Fruit fly (Drosophila melanogaster): ENCODE data around the gene CG3165.
A peak's percentile ranks its signal among the peaks of the same experiment; 100 is the strongest.

Gene CG3165

DNA sequence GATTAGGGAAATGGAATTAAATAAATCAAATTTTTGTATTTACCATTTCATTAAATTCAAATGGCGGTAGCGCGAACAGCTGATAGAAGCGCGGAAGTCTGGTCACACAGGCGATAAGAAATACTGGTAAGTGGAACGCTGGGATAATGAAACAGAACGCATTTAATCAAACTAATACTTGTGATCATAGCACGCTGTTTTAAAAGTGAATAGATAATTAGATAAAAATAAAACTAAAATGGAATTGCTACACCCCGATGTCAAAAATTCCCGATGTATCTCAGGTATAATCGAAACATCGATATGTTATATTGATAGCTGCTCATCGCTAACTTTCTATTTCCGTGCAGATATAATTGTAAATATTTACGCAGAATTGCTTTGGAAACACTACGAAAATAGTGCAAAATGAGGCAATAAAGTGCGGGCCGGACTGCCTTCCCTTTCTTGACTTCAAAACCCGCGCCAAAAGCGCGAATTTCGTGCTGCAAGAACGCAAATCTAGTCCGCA, 15.8 kb downstream of the CG3165 start, which contains the start of the genes okr and CG3558:
TSS of gene okr (minus strand) at position 96 of the 511 bp plus-strand sequence.
TSS of gene CG3558 (plus strand) at position 207 of the 511 bp plus-strand sequence.
- TF ChIP-seq CG10348 (GFP tag; IDR thresholded peaks at IDR 0.05) (no peak), Snoo (tag; optimal IDR thresholded peaks at IDR 0.05) (no peak), CG8159 (tag; optimal IDR thresholded peaks at IDR 0.05) (no peak), Pif1A (GFP tag; optimal IDR thresholded peaks at IDR 0.05) (no peak), CG9948 (tag; optimal IDR thresholded peaks at IDR 0.05) (no peak), CG13204 (GFP tag; optimal IDR thresholded peaks at IDR 0.05) (no peak)

DNA sequence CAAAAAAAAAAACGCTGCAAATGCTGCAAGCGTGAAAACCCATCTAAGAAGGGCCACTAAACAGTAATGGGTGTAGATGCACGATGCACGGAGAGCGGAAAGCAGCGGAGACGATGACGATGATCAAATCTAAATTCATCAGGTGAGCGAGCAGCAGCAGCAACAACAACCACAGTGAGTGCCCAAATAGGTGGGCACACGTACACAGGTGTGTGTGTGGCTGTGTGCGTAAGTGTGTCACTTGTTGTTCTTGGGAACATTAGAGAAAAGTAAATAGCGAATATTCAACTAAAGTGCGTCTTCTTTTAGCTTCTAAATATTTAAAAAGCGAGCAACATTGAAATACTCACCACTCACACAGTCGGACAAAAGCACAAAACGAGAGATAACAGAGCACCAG, 16.3 kb downstream of the CG3165 start:
- TF ChIP-seq CG4496 (GFP tag; IDR thresholded peaks at IDR 0.05) (no peak), Pif1A (GFP tag; optimal IDR thresholded peaks at IDR 0.05) (no peak), CG14655 (GFP tag; optimal IDR thresholded peaks at IDR 0.05) (no peak), CG12605 (GFP tag; IDR thresholded peaks at IDR 0.05) (no peak), CG34367 (tag; optimal IDR thresholded peaks at IDR 0.05) (no peak)

dm6 chr2L:2993702-2994101, 16.8 kb downstream of the CG3165 start:
- no peak for TF ChIP-seq Pif1B (GFP tag; optimal IDR thresholded peaks at IDR 0.05)
- TF ChIP-seq fd96Ca (GFP tag; IDR thresholded peaks at IDR 0.05), result 0 out of 3 replicates have a peak, but pooled peaks have one; percentile 22
- peak; percentile 21; the same call in 1 of the 2 replicates for TF ChIP-seq CG32121 (GFP tag; IDR thresholded peaks at IDR 0.05)

- TF ChIP-seq CG12605 (GFP tag; IDR thresholded peaks at IDR 0.05), result 0 out of 2 replicates have a peak, but pooled peaks have one; percentile 11
- no peak for TF ChIP-seq Ets98B (GFP tag; IDR thresholded peaks at IDR 0.05)
- peak; percentile 3 for TF ChIP-seq EcR (GFP tag; optimal IDR thresholded peaks at IDR 0.05)
- no peak for TF ChIP-seq CG32121 (GFP tag; IDR thresholded peaks at IDR 0.05)
Measured at dm6 chr2L:2999113-2999512, 22.2 kb downstream of the CG3165 start, which contains the start of gene Ccdc85. TSS of gene Ccdc85 (plus strand) at chr2L:2999286.

DNA sequence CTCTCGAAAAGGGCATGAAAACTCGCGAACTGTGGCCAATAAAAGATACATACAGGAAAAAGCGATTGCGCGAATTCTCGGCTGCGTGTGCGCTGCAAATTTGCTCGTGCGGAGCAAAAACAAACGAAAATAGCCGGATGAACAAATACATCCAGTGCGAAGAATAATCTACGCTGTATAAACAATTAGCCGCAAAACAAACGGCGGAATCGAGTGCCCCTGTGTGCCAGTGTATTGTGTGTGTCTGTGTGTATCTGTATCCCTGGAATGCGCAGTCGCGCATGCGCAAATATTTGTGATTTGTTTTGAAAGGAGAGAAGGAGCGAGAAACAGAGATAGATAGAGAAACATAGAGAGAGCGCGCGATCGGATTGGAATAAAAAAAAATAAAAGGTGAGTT, 22.7 kb downstream of the CG3165 start:
- no peak for TF ChIP-seq CG32121 (GFP tag; IDR thresholded peaks at IDR 0.05)
- TF ChIP-seq CG4496 (GFP tag; IDR thresholded peaks at IDR 0.05), result 0 out of 3 replicates have a peak, but pooled peaks have one; percentile 30

DNA sequence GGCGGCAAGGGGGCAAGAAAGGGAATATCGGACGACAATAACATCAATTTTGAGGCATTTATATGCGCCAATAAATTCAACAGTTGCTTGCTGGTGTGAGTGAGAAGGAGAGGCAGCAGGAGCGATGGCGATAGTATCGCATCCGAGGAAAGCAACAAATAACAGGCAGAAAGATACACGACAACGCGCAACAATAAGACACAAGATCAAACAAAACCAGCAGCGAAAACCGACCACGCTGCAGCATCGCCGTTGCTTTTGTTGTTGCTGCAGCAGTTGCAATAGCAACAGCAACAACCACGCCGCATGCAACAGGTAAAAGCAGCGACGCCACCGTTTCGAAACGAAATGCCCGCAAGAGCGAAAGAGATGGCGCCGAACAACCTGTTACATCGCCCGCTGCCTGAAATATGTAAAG, 23.6 kb downstream of the CG3165 start:
- TF ChIP-seq Ets98B (GFP tag; IDR thresholded peaks at IDR 0.05) (no peak), CG15710 (tag; optimal IDR thresholded peaks at IDR 0.05) (no peak), CG10348 (GFP tag; IDR thresholded peaks at IDR 0.05) (no peak), rn (GFP tag; IDR thresholded peaks at IDR 0.05) (no peak), CG12605 (GFP tag; IDR thresholded peaks at IDR 0.05) (peak; percentile 51; the same call in 1 of the 2 replicates), Pif1B (GFP tag; optimal IDR thresholded peaks at IDR 0.05) (no peak), Pif1A (GFP tag; optimal IDR thresholded peaks at IDR 0.05) (no peak), CG8159 (tag; optimal IDR thresholded peaks at IDR 0.05) (no peak), D1 (tag; optimal IDR thresholded peaks at IDR 0.05) (no peak), CG13204 (GFP tag; optimal IDR thresholded peaks at IDR 0.05) (peak; percentile 50)

DNA sequence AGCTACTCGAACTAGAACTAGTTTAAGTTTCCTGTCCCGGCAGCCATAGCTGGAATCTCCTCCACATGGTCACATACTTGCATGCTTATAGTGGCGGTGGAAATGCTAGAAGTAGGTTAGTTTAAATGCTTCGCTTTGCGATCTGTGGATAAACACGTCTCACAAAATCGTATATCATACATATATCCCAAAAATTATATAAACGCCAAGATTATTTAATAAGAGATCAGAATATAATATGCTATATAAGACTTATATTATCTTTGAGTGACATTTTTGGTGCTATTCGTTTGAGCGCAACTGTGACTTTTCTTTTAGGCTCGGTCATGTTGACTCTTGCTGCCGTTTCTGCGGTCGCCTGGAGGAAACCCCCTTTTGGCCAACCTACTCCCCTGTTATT, 25.0 kb downstream of the CG3165 start:
- TF ChIP-seq CG8301 (tag; optimal IDR thresholded peaks at IDR 0.05) (peak; percentile 69), CG32121 (GFP tag; IDR thresholded peaks at IDR 0.05) (peak; percentile 17; the same call in 1 of the 2 replicates), CG12605 (GFP tag; IDR thresholded peaks at IDR 0.05) (peak; percentile 39; the same call in 1 of the 2 replicates), CG8159 (tag; optimal IDR thresholded peaks at IDR 0.05) (no peak), CG34367 (tag; optimal IDR thresholded peaks at IDR 0.05) (no peak), Ets98B (GFP tag; IDR thresholded peaks at IDR 0.05) (peak; percentile 53; the same call in 1 of the 2 replicates), CG10348 (GFP tag; IDR thresholded peaks at IDR 0.05) (no peak), CG9948 (tag; optimal IDR thresholded peaks at IDR 0.05) (peak; percentile 3), CG4496 (GFP tag; IDR thresholded peaks at IDR 0.05) (0 out of 3 replicates have a peak, but pooled peaks have one; percentile 47)

DNA sequence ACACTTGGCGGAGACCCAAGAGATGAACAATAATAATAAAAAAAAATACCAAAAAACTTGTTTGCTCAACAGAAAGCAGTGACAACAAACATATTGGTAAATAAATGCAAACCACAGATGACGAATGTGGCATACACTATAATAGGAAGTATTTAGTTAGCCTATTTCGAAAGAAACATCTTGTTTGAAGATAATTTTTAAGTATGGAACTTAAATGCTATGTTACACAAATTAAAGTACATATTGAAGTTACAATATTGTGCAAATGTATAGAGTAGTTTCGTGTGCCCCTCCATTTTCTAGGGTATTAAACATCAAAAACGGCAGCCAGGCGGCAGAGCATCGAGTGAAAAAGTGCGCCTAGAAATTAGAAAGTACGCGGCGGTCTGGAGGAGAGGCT, 26.5 kb downstream of the CG3165 start:
- TF ChIP-seq gl (tag; optimal IDR thresholded peaks at IDR 0.05) (no peak), Pif1A (GFP tag; optimal IDR thresholded peaks at IDR 0.05) (peak; percentile 59), rn (GFP tag; IDR thresholded peaks at IDR 0.05) (peak; percentile 44; the same call in 1 of the 2 replicates), CG4496 (GFP tag; IDR thresholded peaks at IDR 0.05) (peak; percentile 73), EcR (GFP tag; optimal IDR thresholded peaks at IDR 0.05) (no peak), CG17806 (tag; optimal IDR thresholded peaks at IDR 0.05) (no peak), CG32121 (GFP tag; IDR thresholded peaks at IDR 0.05) (peak; percentile 85), CG14655 (GFP tag; optimal IDR thresholded peaks at IDR 0.05) (peak; percentile 81), D1 (tag; optimal IDR thresholded peaks at IDR 0.05) (no peak), CG15710 (tag; optimal IDR thresholded peaks at IDR 0.05) (no peak), CG13204 (GFP tag; optimal IDR thresholded peaks at IDR 0.05) (no peak), CG9948 (tag; optimal IDR thresholded peaks at IDR 0.05) (no peak), CG8159 (tag; optimal IDR thresholded peaks at IDR 0.05) (no peak), CG12605 (GFP tag; IDR thresholded peaks at IDR 0.05) (no peak), CG34367 (tag; optimal IDR thresholded peaks at IDR 0.05) (no peak), Ets98B (GFP tag; IDR thresholded peaks at IDR 0.05) (peak; percentile 89), fd96Ca (GFP tag; IDR thresholded peaks at IDR 0.05) (no peak), CG8301 (tag; optimal IDR thresholded peaks at IDR 0.05) (peak; percentile 90), Snoo (tag; optimal IDR thresholded peaks at IDR 0.05) (no peak), CG10348 (GFP tag; IDR thresholded peaks at IDR 0.05) (peak; percentile 57; the same call in 1 of the 2 replicates), Pif1B (GFP tag; optimal IDR thresholded peaks at IDR 0.05) (no peak)
